Fruit fly (Drosophila melanogaster) whole organism, prepupa: ENCODE measurements around the gene CG42564.

Experiments used
- Blimp-1 ChIP-seq: fragments of 200-800 bp; sonication (Bioruptor generic); optimal IDR thresholded peaks from 3 replicates; lab custom pipeline; 2017; ENCODE audit warnings: missing biosample characterization, missing genetic modification characterization, mild to moderate bottlenecking, moderate library complexity, missing genetic modification reagents
- CG10631 ChIP-seq: fragments of 200-800 bp; sonication (Bioruptor generic); optimal IDR thresholded peaks from 2 replicates; lab custom pipeline; 2016; ENCODE audit warnings: missing biosample characterization, missing genetic modification characterization
- CG10669 ChIP-seq: fragments of 200-800 bp; sonication (Bioruptor generic); optimal IDR thresholded peaks from 3 replicates; lab custom pipeline; 2018; ENCODE audit warnings: missing biosample characterization, mild to moderate bottlenecking, missing genetic modification characterization, moderate library complexity
- CG11294 ChIP-seq: fragments of 200-800 bp; sonication (Bioruptor generic); IDR thresholded peaks from 2 replicates; pipeline ENCODE4 v1.3.6; 2022; ENCODE audit warnings: missing biosample characterization, missing genetic modification characterization
- CG11762 ChIP-seq: fragments of 200-800 bp; sonication (Bioruptor generic); optimal IDR thresholded peaks from 3 replicates; lab custom pipeline; 2016; ENCODE audit warnings: missing biosample characterization, missing genetic modification characterization; ENCODE audit not compliant: insufficient read depth
- CG11902 ChIP-seq: fragments of 200-800 bp; sonication (Bioruptor generic); optimal IDR thresholded peaks from 3 replicates; lab custom pipeline; 2016; ENCODE audit warnings: missing biosample characterization, missing genetic modification characterization
- CG15336 ChIP-seq: fragments of 200-800 bp; sonication (Bioruptor generic); IDR thresholded peaks from 2 replicates; pipeline ENCODE4 v1.3.6; 2022; ENCODE audit warnings: missing biosample characterization, missing genetic modification characterization
- CG1621 ChIP-seq: fragments of 200-800 bp; sonication (Bioruptor generic); optimal IDR thresholded peaks from 3 replicates; lab custom pipeline; 2018; ENCODE audit warnings: missing biosample characterization, mild to moderate bottlenecking, missing genetic modification characterization
- CG16779 ChIP-seq: fragments of 200-800 bp; sonication (Bioruptor generic); optimal IDR thresholded peaks from 3 replicates; lab custom pipeline; 2017; ENCODE audit warnings: missing biosample characterization, mild to moderate bottlenecking, missing genetic modification characterization
- CG3032 ChIP-seq: fragments of 200-800 bp; optimal IDR thresholded peaks from 2 replicates; lab custom pipeline; 2019; ENCODE audit warnings: missing biosample characterization, mild to moderate bottlenecking, missing genetic modification characterization, moderate library complexity
- CG31627 ChIP-seq: fragments of 200-800 bp; sonication (Bioruptor generic); optimal IDR thresholded peaks from 3 replicates; lab custom pipeline; 2016; ENCODE audit warnings: missing biosample characterization, missing genetic modification characterization
- CG32006 ChIP-seq: fragments of 200-800 bp; sonication (Bioruptor generic); optimal IDR thresholded peaks from 3 replicates; lab custom pipeline; 2017; ENCODE audit warnings: missing biosample characterization, mild to moderate bottlenecking, missing genetic modification characterization
- CG34406 ChIP-seq: fragments of 200-800 bp; sonication (Bioruptor generic); optimal IDR thresholded peaks from 3 replicates; lab custom pipeline; 2016; ENCODE audit warnings: missing biosample characterization, missing genetic modification characterization
- CG3919 ChIP-seq: fragments of 200-800 bp; sonication (Bioruptor generic); optimal IDR thresholded peaks from 3 replicates; lab custom pipeline; 2016; ENCODE audit warnings: missing biosample characterization, missing genetic modification characterization
- CG6163 ChIP-seq: fragments of 200-800 bp; sonication (Bioruptor generic); IDR thresholded peaks from 3 replicates; pipeline ENCODE4 v1.3.6; 2022; ENCODE audit warnings: missing biosample characterization, missing genetic modification characterization
- CG6792 ChIP-seq: fragments of 200-800 bp; sonication (Bioruptor generic); optimal IDR thresholded peaks from 3 replicates; lab custom pipeline; 2016; ENCODE audit warnings: missing biosample characterization, missing genetic modification characterization
- CG6808 ChIP-seq: fragments of 200-800 bp; sonication (Bioruptor generic); optimal IDR thresholded peaks from 3 replicates; lab custom pipeline; 2017; ENCODE audit warnings: missing biosample characterization, missing genetic modification characterization, mild to moderate bottlenecking, moderate library complexity, missing genetic modification reagents
- CG6854 ChIP-seq: fragments of 200-800 bp; sonication (Bioruptor generic); optimal IDR thresholded peaks from 2 replicates; lab custom pipeline; 2017; ENCODE audit warnings: missing biosample characterization, mild to moderate bottlenecking, missing genetic modification characterization
- CG7368 ChIP-seq: fragments of 200-800 bp; sonication (Bioruptor generic); optimal IDR thresholded peaks from 3 replicates; lab custom pipeline; 2016; ENCODE audit warnings: missing biosample characterization, missing genetic modification characterization
- CG8119 ChIP-seq: fragments of 200-800 bp; sonication (Bioruptor generic); IDR thresholded peaks from 3 replicates; pipeline ENCODE4 v1.3.6; 2022; ENCODE audit warnings: missing biosample characterization, missing genetic modification characterization
- CG8319 ChIP-seq: fragments of 200-800 bp; sonication (Bioruptor generic); optimal IDR thresholded peaks from 3 replicates; lab custom pipeline; 2016; ENCODE audit warnings: missing biosample characterization, missing genetic modification characterization
- CG8632 ChIP-seq: fragments of 200-800 bp; sonication (Bioruptor generic); optimal IDR thresholded peaks from 3 replicates; lab custom pipeline; 2016; ENCODE audit warnings: missing biosample characterization, missing genetic modification characterization
- Eip75B ChIP-seq: fragments of 200-800 bp; sonication (Bioruptor generic); optimal IDR thresholded peaks from 3 replicates; lab custom pipeline; 2016; ENCODE audit warnings: missing biosample characterization, missing genetic modification characterization
- Eip78C ChIP-seq: fragments of 200-800 bp; sonication (Bioruptor generic); peaks from one replicate; lab custom pipeline; 2016; ENCODE audit warnings: missing biosample characterization, missing genetic modification characterization
- Ets21C ChIP-seq: fragments of 200-800 bp; sonication (Bioruptor generic); optimal IDR thresholded peaks from 3 replicates; lab custom pipeline; 2016; ENCODE audit warnings: missing biosample characterization, missing genetic modification characterization
- Ets96B ChIP-seq: fragments of 200-800 bp; optimal IDR thresholded peaks from 2 replicates; lab custom pipeline; 2019; ENCODE audit warnings: missing biosample characterization, mild to moderate bottlenecking, missing genetic modification characterization, moderate library complexity
- Gug ChIP-seq: fragments of 200-800 bp; sonication (Bioruptor generic); IDR thresholded peaks from 2 replicates; pipeline ENCODE4 v1.3.6; 2022; ENCODE audit warnings: missing biosample characterization, missing genetic modification characterization
- Hr38 ChIP-seq: sonication (Bioruptor generic); optimal IDR thresholded peaks from 2 replicates; lab custom pipeline; 2016; ENCODE audit warnings: missing biosample characterization, missing genetic modification characterization
- Hr39 ChIP-seq: fragments of 200-800 bp; sonication (Bioruptor generic); optimal IDR thresholded peaks from 2 replicates; lab custom pipeline; 2016; ENCODE audit warnings: missing biosample characterization, missing genetic modification characterization
- Hr4 ChIP-seq: fragments of 200-800 bp; sonication (Bioruptor generic); optimal IDR thresholded peaks from 3 replicates; lab custom pipeline; 2016; ENCODE audit warnings: missing biosample characterization, missing genetic modification characterization
- Lpt ChIP-seq: fragments of 200-800 bp; sonication (Bioruptor generic); optimal IDR thresholded peaks from 3 replicates; lab custom pipeline; 2016; ENCODE audit warnings: missing biosample characterization, missing genetic modification characterization
- Met ChIP-seq: fragments of 200-800 bp; sonication (Bioruptor generic); optimal IDR thresholded peaks from 3 replicates; lab custom pipeline; 2016; ENCODE audit warnings: missing biosample characterization, missing genetic modification characterization
- OdsH ChIP-seq: fragments of 200-800 bp; sonication (Bioruptor generic); optimal IDR thresholded peaks from 3 replicates; lab custom pipeline; 2016; ENCODE audit warnings: missing biosample characterization, missing genetic modification characterization
- Smox ChIP-seq: fragments of 200-800 bp; sonication (Bioruptor generic); optimal IDR thresholded peaks from 3 replicates; lab custom pipeline; 2016; ENCODE audit warnings: missing biosample characterization, missing genetic modification characterization
- Sox15 ChIP-seq: fragments of 200-800 bp; sonication (Bioruptor generic); optimal IDR thresholded peaks from 3 replicates; lab custom pipeline; 2016; ENCODE audit warnings: missing biosample characterization, missing genetic modification characterization
- achi ChIP-seq: fragments of 200-800 bp; sonication (Bioruptor generic); optimal IDR thresholded peaks from 3 replicates; lab custom pipeline; 2016; ENCODE audit warnings: missing biosample characterization, missing genetic modification characterization
- acj6 ChIP-seq: fragments of 200-800 bp; sonication (Bioruptor generic); optimal IDR thresholded peaks from 3 replicates; lab custom pipeline; 2016; ENCODE audit warnings: missing biosample characterization, missing genetic modification characterization
- cyc ChIP-seq: fragments of 200-800 bp; sonication (Bioruptor generic); optimal IDR thresholded peaks from 3 replicates; lab custom pipeline; 2016; ENCODE audit warnings: missing biosample characterization, missing genetic modification characterization
- dac ChIP-seq: fragments of 200-800 bp; sonication (Bioruptor generic); optimal IDR thresholded peaks from 2 replicates; lab custom pipeline; 2017; ENCODE audit warnings: missing biosample characterization, mild to moderate bottlenecking, missing genetic modification characterization
- dsx ChIP-seq: fragments of 200-800 bp; optimal IDR thresholded peaks from 3 replicates; lab custom pipeline; 2019; ENCODE audit warnings: missing biosample characterization, mild to moderate bottlenecking, missing genetic modification characterization, moderate library complexity; ENCODE audit not compliant: poor library complexity, severe bottlenecking
- eg ChIP-seq: fragments of 200-800 bp; sonication (Bioruptor generic); IDR thresholded peaks from 3 replicates; pipeline ENCODE4 v1.3.6; 2022; ENCODE audit warnings: missing biosample characterization, missing genetic modification characterization
- esn ChIP-seq: fragments of 200-800 bp; sonication (Bioruptor generic); optimal IDR thresholded peaks from 2 replicates; lab custom pipeline; 2016; ENCODE audit warnings: missing biosample characterization, mild to moderate bottlenecking, missing genetic modification characterization, moderate library complexity
- fd59A ChIP-seq: fragments of 200-800 bp; sonication (Bioruptor generic); optimal IDR thresholded peaks from 2 replicates; lab custom pipeline; 2017; ENCODE audit warnings: missing biosample characterization, mild to moderate bottlenecking, missing genetic modification characterization, missing genetic modification reagents
- fd85E ChIP-seq: fragments of 200-800 bp; sonication (Bioruptor generic); optimal IDR thresholded peaks from 3 replicates; lab custom pipeline; 2016; ENCODE audit warnings: missing biosample characterization, missing genetic modification characterization
- fkh ChIP-seq: fragments of 200-800 bp; sonication (Bioruptor generic); optimal IDR thresholded peaks from 3 replicates; lab custom pipeline; 2017; ENCODE audit warnings: missing biosample characterization, mild to moderate bottlenecking, missing genetic modification characterization, moderate library complexity
- lz ChIP-seq: fragments of 200-800 bp; sonication (Bioruptor generic); optimal IDR thresholded peaks from 3 replicates; lab custom pipeline; 2016; ENCODE audit warnings: missing biosample characterization, missing genetic modification characterization
- net ChIP-seq: fragments of 200-800 bp; sonication (Bioruptor generic); optimal IDR thresholded peaks from 3 replicates; lab custom pipeline; 2016; ENCODE audit warnings: missing biosample characterization, missing genetic modification characterization
- pdm3 ChIP-seq: fragments of 200-800 bp; sonication (Bioruptor generic); optimal IDR thresholded peaks from 3 replicates; lab custom pipeline; 2016; ENCODE audit warnings: missing biosample characterization, missing genetic modification characterization
- salr ChIP-seq, 2 experiments: fragments of 200-800 bp; sonication (Bioruptor generic); optimal IDR thresholded peaks; 3 replicates each; lab custom pipeline; 2016 to 2018; ENCODE audit warnings: missing biosample characterization in 2 of 2, missing genetic modification characterization in 2 of 2, mild to moderate bottlenecking in 1 of 2
- spab ChIP-seq: fragments of 200-800 bp; sonication (Bioruptor generic); optimal IDR thresholded peaks from 2 replicates; lab custom pipeline; 2017; ENCODE audit warnings: missing biosample characterization, mild to moderate bottlenecking, missing genetic modification characterization, missing genetic modification reagents
- ss ChIP-seq, 2 experiments: fragments of 200-800 bp; sonication (Bioruptor generic); optimal IDR thresholded peaks; 2 replicates in 1 of 2; 3 replicates in 1 of 2; lab custom pipeline; 2017 to 2018; ENCODE audit warnings: mild to moderate bottlenecking in 2 of 2, missing biosample characterization in 2 of 2, missing genetic modification characterization in 2 of 2, moderate library complexity in 1 of 2
- svp ChIP-seq: fragments of 200-800 bp; sonication (Bioruptor generic); peaks from one replicate; lab custom pipeline; 2016; ENCODE audit warnings: missing biosample characterization, missing genetic modification characterization
- topi ChIP-seq: fragments of 200-800 bp; sonication (Bioruptor generic); optimal IDR thresholded peaks from 3 replicates; lab custom pipeline; 2016; ENCODE audit warnings: missing biosample characterization, missing genetic modification characterization
- vri ChIP-seq: fragments of 200-800 bp; sonication (Bioruptor generic); optimal IDR thresholded peaks from 3 replicates; lab custom pipeline; 2016; ENCODE audit warnings: missing biosample characterization, mild to moderate bottlenecking, missing genetic modification characterization

CG42564 gene

DNA sequence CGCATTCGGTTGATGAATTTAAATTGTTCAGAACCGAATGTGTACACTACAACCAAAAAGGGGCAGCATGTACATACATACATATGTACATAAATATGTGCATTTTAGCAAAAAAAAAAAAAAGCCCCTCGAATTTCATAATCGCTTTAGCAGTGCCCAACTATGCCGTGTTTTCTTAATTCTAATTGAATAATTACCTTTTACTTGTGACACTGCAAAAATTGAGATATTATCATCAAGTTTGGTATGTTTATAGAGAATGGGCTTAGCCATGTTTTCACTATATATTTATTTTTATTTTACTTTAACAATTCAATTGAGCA lies 27.2 kb downstream of the CG42564 start:
- TF ChIP-seq CG6808, result no peak
- TF ChIP-seq CG1621 (tag; lab: Kevin White, UChicago), result no peak
- TF ChIP-seq ss (GFP tag; optimal IDR thresholded peaks at IDR 0.05; lab: Kevin White, UChicago), result no peak
- TF ChIP-seq Smox (GFP tag; lab: Kevin White, UChicago), result peak; percentile 57
- TF ChIP-seq Ets96B (tag; lab: Kevin White, UChicago), result no peak
- TF ChIP-seq CG11902 (GFP tag; lab: Kevin White, UChicago), result no peak
- TF ChIP-seq pdm3 (GFP tag; lab: Kevin White, UChicago), result no peak
- no peak for TF ChIP-seq CG3032 (tag; lab: Kevin White, UChicago)
- no peak for TF ChIP-seq CG8119 (GFP tag; lab: Robert Waterston, UW)
- TF ChIP-seq eg, result 0 out of 3 replicates have a peak, but pooled peaks have one; percentile 25
- peak; percentile 49 for TF ChIP-seq lz (GFP tag; lab: Kevin White, UChicago)
- no peak for TF ChIP-seq CG10669 (GFP tag; lab: Kevin White, UChicago)
- TF ChIP-seq Eip75B (GFP tag; lab: Kevin White, UChicago), result no peak
- TF ChIP-seq CG8319 (GFP tag; lab: Kevin White, UChicago), result no peak
- TF ChIP-seq esn (GFP tag; lab: Kevin White, UChicago), result peak; percentile 55
- no peak for TF ChIP-seq fd85E
- TF ChIP-seq Sox15 (GFP tag; lab: Kevin White, UChicago), result no peak
- peak; percentile 52 for TF ChIP-seq CG31627 (GFP tag; lab: Kevin White, UChicago)
- TF ChIP-seq dsx (GFP tag; lab: Kevin White, UChicago), result no peak
- peak; percentile 14 for TF ChIP-seq CG10631 (GFP tag; lab: Kevin White, UChicago)
- peak; percentile 62 for TF ChIP-seq topi
- TF ChIP-seq CG6854, result no peak
- TF ChIP-seq cyc (GFP tag; lab: Kevin White, UChicago), result peak; percentile 50
- TF ChIP-seq CG11294 (GFP tag; lab: Robert Waterston, UW), result no peak
- TF ChIP-seq spab (GFP tag; lab: Kevin White, UChicago), result no peak
- TF ChIP-seq salr (GFP tag; optimal IDR thresholded peaks at IDR 0.05; lab: Kevin White, UChicago), result no peak
- no peak for TF ChIP-seq CG16779 (tag; lab: Kevin White, UChicago)
- no peak for TF ChIP-seq fd59A (GFP tag; lab: Kevin White, UChicago)
- TF ChIP-seq Gug (GFP tag; lab: Robert Waterston, UW), result no peak
- no peak for TF ChIP-seq Lpt (GFP tag; lab: Kevin White, UChicago)
- peak; percentile 44 for TF ChIP-seq CG32006
- TF ChIP-seq CG6792, result no peak
- no peak for TF ChIP-seq Hr4
- no peak for TF ChIP-seq vri
- TF ChIP-seq Blimp-1 (GFP tag; lab: Kevin White, UChicago), result no peak
- no peak for TF ChIP-seq Hr38 (GFP tag; lab: Kevin White, UChicago)
- peak; percentile 74 for TF ChIP-seq Met (GFP tag; lab: Kevin White, UChicago)
- TF ChIP-seq Eip78C (GFP tag; lab: Kevin White, UChicago), result peak; percentile 55
- no peak for TF ChIP-seq dac (GFP tag; lab: Kevin White, UChicago)
- TF ChIP-seq Ets21C (GFP tag; lab: Kevin White, UChicago), result peak; percentile 36
- TF ChIP-seq OdsH (GFP tag; lab: Kevin White, UChicago), result peak; percentile 6
- no peak for TF ChIP-seq CG8632 (GFP tag; lab: Kevin White, UChicago)
- TF ChIP-seq CG15336 (GFP tag; lab: Robert Waterston, UW), result no peak
- TF ChIP-seq net (GFP tag; lab: Kevin White, UChicago), result no peak
- no peak for TF ChIP-seq achi (GFP tag; lab: Kevin White, UChicago)
- peak; percentile 81 for TF ChIP-seq svp (GFP tag; lab: Kevin White, UChicago)
- no peak for TF ChIP-seq CG7368
- peak; percentile 60 for TF ChIP-seq Hr39 (GFP tag; lab: Kevin White, UChicago)
- TF ChIP-seq fkh (GFP tag; lab: Kevin White, UChicago), result no peak
- no peak for TF ChIP-seq CG6163 (GFP tag; lab: Robert Waterston, UW)
- no peak for TF ChIP-seq CG3919 (GFP tag; lab: Kevin White, UChicago)
- peak; percentile 19 for TF ChIP-seq CG34406 (GFP tag; lab: Kevin White, UChicago)
- no peak for TF ChIP-seq CG11762 (GFP tag; lab: Kevin White, UChicago)
- TF ChIP-seq acj6 (GFP tag; lab: Kevin White, UChicago), result peak; percentile 17
